Fruit fly (Drosophila melanogaster) whole organism, embryonic: ENCODE data around the gene mib1.

ENCODE experiments used
- ATbp ChIP-seq: fragments of 200-800 bp; sonication (Bioruptor generic); optimal IDR thresholded peaks from 2 replicates; lab custom pipeline; 2017; ENCODE audit warnings: missing biosample characterization, mild to moderate bottlenecking, missing genetic modification characterization, missing genetic modification reagents
- Abd-B ChIP-seq: fragments of 200-800 bp; sonication (Bioruptor generic); optimal IDR thresholded peaks from 2 replicates; lab custom pipeline; 2018; ENCODE audit warnings: missing biosample characterization, mild to moderate bottlenecking, missing genetic modification characterization, moderate library complexity
- B-H1 ChIP-seq: fragments of 200-800 bp; sonication (Bioruptor generic); IDR thresholded peaks from 3 replicates; pipeline ENCODE4 v1.3.6; 2022; ENCODE audit warnings: missing biosample characterization, missing genetic modification characterization
- Blimp-1 ChIP-seq: fragments of 200-800 bp; sonication (Bioruptor generic); optimal IDR thresholded peaks from 3 replicates; lab custom pipeline; 2018; ENCODE audit warnings: missing biosample characterization, missing genetic modification characterization, mild to moderate bottlenecking, moderate library complexity, missing genetic modification reagents
- CG10979 ChIP-seq: fragments of 200-800 bp; sonication (Bioruptor generic); optimal IDR thresholded peaks from 2 replicates; lab custom pipeline; 2018; ENCODE audit warnings: missing biosample characterization, mild to moderate bottlenecking, missing genetic modification characterization, moderate library complexity
- CG1233 ChIP-seq: fragments of 200-800 bp; sonication (Bioruptor generic); optimal IDR thresholded peaks from 4 replicates; lab custom pipeline; 2018; ENCODE audit warnings: missing biosample characterization, mild to moderate bottlenecking, missing genetic modification characterization
- CG12391 ChIP-seq: fragments of 200-800 bp; sonication (Bioruptor generic); optimal IDR thresholded peaks from 3 replicates; lab custom pipeline; 2018; ENCODE audit warnings: missing biosample characterization, mild to moderate bottlenecking, missing genetic modification characterization, moderate library complexity
- CG13624 ChIP-seq: fragments of 200-800 bp; sonication (Bioruptor generic); optimal IDR thresholded peaks from 2 replicates; lab custom pipeline; 2016; ENCODE audit warnings: missing biosample characterization, missing genetic modification characterization
- CG15011 ChIP-seq: fragments of 200-800 bp; sonication (Bioruptor generic); optimal IDR thresholded peaks from 3 replicates; lab custom pipeline; 2018; ENCODE audit warnings: missing biosample characterization, mild to moderate bottlenecking, missing genetic modification characterization
- CG15696 ChIP-seq: fragments of 200-800 bp; sonication (Bioruptor generic); optimal IDR thresholded peaks from 2 replicates; lab custom pipeline; 2019; ENCODE audit warnings: missing biosample characterization, mild to moderate bottlenecking, missing genetic modification characterization, moderate library complexity
- CG17186 ChIP-seq: fragments of 200-800 bp; sonication (Bioruptor generic); optimal IDR thresholded peaks from 3 replicates; lab custom pipeline; 2017; ENCODE audit warnings: missing biosample characterization, missing genetic modification reagents, missing genetic modification characterization
- CG18764 ChIP-seq: fragments of 200-800 bp; sonication (Bioruptor generic); optimal IDR thresholded peaks from 3 replicates; lab custom pipeline; 2016; ENCODE audit warnings: missing biosample characterization, missing genetic modification characterization
- CG2116 ChIP-seq: fragments of 200-800 bp; sonication (Bioruptor generic); optimal IDR thresholded peaks from 3 replicates; lab custom pipeline; 2018; ENCODE audit warnings: missing biosample characterization, mild to moderate bottlenecking, missing genetic modification characterization
- CG2199 ChIP-seq: fragments of 200-800 bp; sonication (Bioruptor generic); IDR thresholded peaks from 3 replicates; pipeline ENCODE4 v1.3.6; 2022; ENCODE audit warnings: missing biosample characterization, missing genetic modification characterization
- CG2678 ChIP-seq: fragments of 200-800 bp; sonication (Bioruptor generic); optimal IDR thresholded peaks from 3 replicates; lab custom pipeline; 2019; ENCODE audit warnings: missing biosample characterization, mild to moderate bottlenecking, missing genetic modification characterization, moderate library complexity
- CG2889 ChIP-seq: fragments of 200-800 bp; sonication (Bioruptor generic); IDR thresholded peaks from 3 replicates; pipeline ENCODE4 v1.3.6; 2022; ENCODE audit warnings: missing biosample characterization, missing genetic modification characterization
- CG32767 ChIP-seq: fragments of 200-800 bp; sonication (Bioruptor generic); IDR thresholded peaks from 2 replicates; pipeline ENCODE4 v1.3.6; 2022; ENCODE audit warnings: missing biosample characterization, missing genetic modification characterization
- CG33557 ChIP-seq: fragments of 200-800 bp; sonication (Bioruptor generic); optimal IDR thresholded peaks from 2 replicates; lab custom pipeline; 2019; ENCODE audit warnings: missing biosample characterization, mild to moderate bottlenecking, missing genetic modification characterization, moderate library complexity
- CG3726 ChIP-seq: fragments of 200-800 bp; sonication (Bioruptor generic); IDR thresholded peaks from 3 replicates; pipeline ENCODE4, ENCODE4 v1.3.6; 2022; ENCODE audit warnings: missing biosample characterization, missing genetic modification characterization
- CG4424 ChIP-seq: fragments of 200-800 bp; sonication (Bioruptor generic); optimal IDR thresholded peaks from 3 replicates; lab custom pipeline; 2016; ENCODE audit warnings: missing biosample characterization, missing genetic modification characterization
- CG4617 ChIP-seq: fragments of 200-800 bp; sonication (Bioruptor generic); optimal IDR thresholded peaks from 3 replicates; lab custom pipeline; 2016; ENCODE audit warnings: missing biosample characterization, missing genetic modification characterization, borderline replicate concordance
- CG7271 ChIP-seq: fragments of 200-800 bp; sonication (Bioruptor generic); optimal IDR thresholded peaks from 2 replicates; lab custom pipeline; 2018; ENCODE audit warnings: missing biosample characterization, mild to moderate bottlenecking, missing genetic modification characterization, moderate library complexity
- CG8924 ChIP-seq: fragments of 200-800 bp; optimal IDR thresholded peaks from 3 replicates; lab custom pipeline; 2019; ENCODE audit warnings: missing biosample characterization, mild to moderate bottlenecking, missing genetic modification characterization, moderate library complexity
- CkIIα-i1 ChIP-seq: fragments of 200-800 bp; sonication (Bioruptor generic); IDR thresholded peaks from 2 replicates; pipeline ENCODE4 v1.3.6; 2022; ENCODE audit warnings: missing biosample characterization, missing genetic modification characterization
- Hand ChIP-seq: fragments of 200-800 bp; sonication (Bioruptor generic); optimal IDR thresholded peaks from 2 replicates; lab custom pipeline; 2017; ENCODE audit warnings: mild to moderate bottlenecking, missing biosample characterization, missing genetic modification reagents, missing genetic modification characterization
- Poxn ChIP-seq: fragments of 200-800 bp; sonication (Bioruptor generic); IDR thresholded peaks from 2 replicates; pipeline ENCODE4 v1.3.6; 2022; ENCODE audit warnings: missing biosample characterization, missing genetic modification characterization
- Six4 ChIP-seq: fragments of 200-800 bp; sonication (Bioruptor generic); optimal IDR thresholded peaks from 2 replicates; lab custom pipeline; 2016; ENCODE audit warnings: missing biosample characterization, missing genetic modification characterization
- Spps ChIP-seq: fragments of 200-800 bp; sonication (Bioruptor generic); optimal IDR thresholded peaks from 2 replicates; lab custom pipeline; 2018; ENCODE audit warnings: missing biosample characterization, mild to moderate bottlenecking, missing genetic modification characterization
- Vsx1 ChIP-seq: fragments of 200-800 bp; sonication (Bioruptor generic); optimal IDR thresholded peaks from 2 replicates; lab custom pipeline; 2017; ENCODE audit warnings: missing biosample characterization, mild to moderate bottlenecking, missing genetic modification characterization, missing genetic modification reagents
- br ChIP-seq: fragments of >200 bp; optimal IDR thresholded peaks from 2 replicates; lab custom pipeline; 2017
- danr ChIP-seq: fragments of 200-800 bp; sonication (Bioruptor generic); IDR thresholded peaks from 2 replicates; pipeline ENCODE4 v1.3.6; 2022; ENCODE audit warnings: missing biosample characterization, missing genetic modification characterization
- dimm ChIP-seq: fragments of 200-800 bp; sonication (Bioruptor generic); IDR thresholded peaks from 2 replicates; pipeline ENCODE4 v1.3.6; 2022; ENCODE audit warnings: missing biosample characterization, missing genetic modification characterization
- dmrt99B ChIP-seq: fragments of 200-800 bp; sonication (Bioruptor generic); optimal IDR thresholded peaks from 2 replicates; lab custom pipeline; 2018; ENCODE audit warnings: missing biosample characterization, mild to moderate bottlenecking, missing genetic modification characterization, moderate library complexity
- dpn ChIP-seq, 2 experiments: fragments of 200-800 bp; sonication (Bioruptor generic); optimal IDR thresholded peaks; 3 replicates each; lab custom pipeline; 2016; ENCODE audit warnings: missing biosample characterization in 2 of 2, missing genetic modification characterization in 2 of 2
- gce ChIP-seq: fragments of 200-800 bp; sonication (Bioruptor generic); IDR thresholded peaks from 3 replicates; pipeline ENCODE4 v1.3.6; 2022; ENCODE audit warnings: missing biosample characterization, missing genetic modification characterization
- grau ChIP-seq: fragments of 200-800 bp; optimal IDR thresholded peaks from 3 replicates; lab custom pipeline; 2019; ENCODE audit warnings: missing biosample characterization, mild to moderate bottlenecking, missing genetic modification characterization, moderate library complexity
- gt ChIP-seq: fragments of 200-800 bp; sonication (Bioruptor generic); IDR thresholded peaks from 2 replicates; pipeline ENCODE4 v1.3.6; 2022; ENCODE audit warnings: missing biosample characterization, missing genetic modification characterization
- hth ChIP-seq: fragments of >200 bp; optimal IDR thresholded peaks from 2 replicates; lab custom pipeline; 2017; ENCODE audit warnings: inconsistent platforms
- lov ChIP-seq, 2 experiments: fragments of 200-800 bp in 1 of 2; fragments of >200 bp in 1 of 2; sonication (Bioruptor generic) in 1 of 2; IDR thresholded peaks in 1 of 2; optimal IDR thresholded peaks in 1 of 2; 2 replicates in 1 of 2; 3 replicates in 1 of 2; pipeline versions ENCODE4 v1.3.6 to Lab custom; 2017 to 2022; ENCODE audit warnings: missing biosample characterization in 1 of 2, missing genetic modification characterization in 1 of 2
- oc ChIP-seq: fragments of 200-800 bp; sonication (Bioruptor generic); optimal IDR thresholded peaks from 2 replicates; lab custom pipeline; 2018; ENCODE audit warnings: missing biosample characterization, mild to moderate bottlenecking, missing genetic modification characterization, moderate library complexity
- odd ChIP-seq: fragments of 200-800 bp; sonication (Bioruptor generic); optimal IDR thresholded peaks from 2 replicates; lab custom pipeline; 2017; ENCODE audit warnings: missing biosample characterization, mild to moderate bottlenecking, missing genetic modification characterization
- peb ChIP-seq: fragments of 200-800 bp; sonication (Bioruptor generic); IDR thresholded peaks from 2 replicates; pipeline ENCODE4 v1.3.6; 2022; ENCODE audit warnings: missing biosample characterization, missing genetic modification characterization
- pzg ChIP-seq: fragments of 200-800 bp; sonication (Bioruptor generic); optimal IDR thresholded peaks from 3 replicates; lab custom pipeline; 2018; ENCODE audit warnings: missing biosample characterization, mild to moderate bottlenecking, missing genetic modification characterization, moderate library complexity
- scrt ChIP-seq: fragments of 200-800 bp; sonication (Bioruptor generic); optimal IDR thresholded peaks from 2 replicates; lab custom pipeline; 2018; ENCODE audit warnings: missing biosample characterization, mild to moderate bottlenecking, missing genetic modification characterization, moderate library complexity
- shn ChIP-seq: fragments of 200-800 bp; sonication (Bioruptor generic); optimal IDR thresholded peaks from 3 replicates; lab custom pipeline; 2016; ENCODE audit warnings: missing biosample characterization, missing genetic modification characterization
- slp2 ChIP-seq: fragments of 200-800 bp; sonication (Bioruptor generic); optimal IDR thresholded peaks from 2 replicates; lab custom pipeline; 2016; ENCODE audit warnings: missing biosample characterization, missing genetic modification characterization
- sug ChIP-seq: fragments of 200-800 bp; optimal IDR thresholded peaks from 2 replicates; lab custom pipeline; 2019; ENCODE audit warnings: missing biosample characterization, mild to moderate bottlenecking, missing genetic modification characterization, moderate library complexity
- vvl ChIP-seq: fragments of 200-800 bp; sonication (Bioruptor generic); IDR thresholded peaks from 2 replicates; pipeline ENCODE4 v1.3.6; 2022; ENCODE audit warnings: missing biosample characterization, missing genetic modification characterization
- zen ChIP-seq: fragments of 200-800 bp; sonication (Bioruptor generic); optimal IDR thresholded peaks from 3 replicates; lab custom pipeline; 2018; ENCODE audit warnings: missing biosample characterization, mild to moderate bottlenecking, missing genetic modification characterization, moderate library complexity

mib1 gene

DNA sequence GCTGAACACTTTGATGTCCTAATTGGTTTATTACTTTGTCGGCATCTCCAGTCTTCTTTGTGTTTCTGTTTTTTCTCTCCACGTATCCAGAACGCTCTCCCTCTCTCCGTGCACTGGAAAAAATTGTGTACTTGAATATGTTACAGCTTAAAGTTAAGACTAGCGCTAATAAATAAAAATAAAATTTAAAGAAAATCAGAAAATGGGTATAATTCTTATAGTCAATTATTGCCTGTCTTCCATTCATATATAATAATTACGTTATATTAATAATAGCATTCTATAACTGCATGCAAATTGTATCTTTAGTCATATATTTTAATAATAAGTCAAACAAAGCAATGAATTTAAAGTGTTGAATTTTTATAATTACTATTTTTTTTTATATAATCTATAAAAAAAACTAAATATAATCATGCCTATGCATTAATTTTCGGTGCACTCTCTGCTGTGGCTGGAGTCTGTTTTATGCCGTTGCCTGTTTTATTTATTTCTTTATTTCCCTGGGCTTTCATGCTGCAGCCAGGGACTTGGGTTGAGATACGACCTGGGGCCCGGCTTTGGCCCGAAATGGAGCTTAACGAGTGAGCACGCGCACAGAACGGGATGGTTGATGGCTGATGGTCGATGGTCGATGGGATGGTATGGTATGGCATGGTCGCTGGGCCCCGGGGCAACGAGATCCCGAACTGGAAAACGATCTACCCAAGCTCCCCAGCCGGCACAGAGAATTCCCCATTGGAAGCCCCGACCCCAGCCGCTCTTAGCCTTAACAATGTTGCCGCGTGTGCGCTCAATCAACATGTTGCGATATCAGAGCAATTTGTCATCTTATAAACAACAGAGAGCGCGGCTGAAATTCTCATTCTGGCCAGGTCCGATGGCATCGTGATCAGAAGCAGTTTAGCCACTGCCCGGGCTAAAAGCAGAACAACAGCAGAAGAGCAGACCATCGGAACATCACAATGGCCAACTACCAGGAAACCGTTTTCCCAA lies 4.5 kb upstream of the mib1 start (continued):
- TF ChIP-seq CG17186 (GFP tag; lab: Kevin White, UChicago) (no peak), dpn (GFP tag; optimal IDR thresholded peaks at IDR 0.05; lab: Kevin White, UChicago) (no peak), dimm (GFP tag; lab: Robert Waterston, UW) (no peak), oc (tag; lab: Kevin White, UChicago) (no peak), peb (GFP tag; lab: Robert Waterston, UW) (no peak), Poxn (GFP tag; lab: Robert Waterston, UW) (no peak), CG10979 (peak; percentile 80), CG12391 (tag; lab: Kevin White, UChicago) (peak; percentile 42), Blimp-1 (GFP tag; lab: Kevin White, UChicago) (peak; percentile 48), CG3726 (GFP tag; lab: Robert Waterston, UW) (no peak), B-H1 (GFP tag; lab: Robert Waterston, UW) (no peak), lov (optimal IDR thresholded peaks at IDR 0.05; lab: Kevin White, UChicago) (no peak), lov (GFP tag; IDR thresholded peaks at IDR 0.05; lab: Robert Waterston, UW) (no peak), scrt (GFP tag; lab: Kevin White, UChicago) (no peak), CG7271 (tag; lab: Kevin White, UChicago) (no peak), grau (peak; percentile 13), Abd-B (GFP tag; lab: Kevin White, UChicago) (no peak), CG15696 (tag; lab: Kevin White, UChicago) (peak; percentile 51), CG2678 (tag; lab: Kevin White, UChicago) (peak; percentile 19), zen (tag; lab: Kevin White, UChicago) (no peak), CG2116 (no peak), odd (GFP tag; lab: Kevin White, UChicago) (no peak), CG15011 (GFP tag; lab: Kevin White, UChicago) (no peak), Vsx1 (no peak), CG2199 (no peak), ATbp (no peak), br (no peak), sug (tag; lab: Kevin White, UChicago) (no peak), pzg (GFP tag; lab: Kevin White, UChicago) (no peak), slp2 (GFP tag; lab: Kevin White, UChicago) (no peak), gt (GFP tag; lab: Robert Waterston, UW) (no peak), CkIIα-i1 (no peak), gce (GFP tag; lab: Robert Waterston, UW) (no peak), CG13624 (no peak), CG18764 (no peak), CG32767 (GFP tag; lab: Robert Waterston, UW) (no peak), Spps (tag; lab: Kevin White, UChicago) (peak; percentile 35), CG33557 (GFP tag; lab: Kevin White, UChicago) (peak; percentile 47), CG4424 (peak; percentile 11), Six4 (peak; percentile 1), CG8924 (peak; percentile 28), hth (no peak), dmrt99B (no peak), danr (GFP tag; lab: Robert Waterston, UW) (no peak), vvl (GFP tag; lab: Robert Waterston, UW) (0 out of 2 replicates have a peak, but pooled peaks have one; percentile 19), Hand (GFP tag; lab: Kevin White, UChicago) (no peak), CG4617 (GFP tag; lab: Kevin White, UChicago) (no peak), CG2889 (GFP tag; lab: Robert Waterston, UW) (no peak), shn (GFP tag; lab: Kevin White, UChicago) (no peak), CG1233 (GFP tag; lab: Kevin White, UChicago) (no peak)
